Worm (Caenorhabditis elegans): ENCODE results near the gene pat-9.

DNA sequence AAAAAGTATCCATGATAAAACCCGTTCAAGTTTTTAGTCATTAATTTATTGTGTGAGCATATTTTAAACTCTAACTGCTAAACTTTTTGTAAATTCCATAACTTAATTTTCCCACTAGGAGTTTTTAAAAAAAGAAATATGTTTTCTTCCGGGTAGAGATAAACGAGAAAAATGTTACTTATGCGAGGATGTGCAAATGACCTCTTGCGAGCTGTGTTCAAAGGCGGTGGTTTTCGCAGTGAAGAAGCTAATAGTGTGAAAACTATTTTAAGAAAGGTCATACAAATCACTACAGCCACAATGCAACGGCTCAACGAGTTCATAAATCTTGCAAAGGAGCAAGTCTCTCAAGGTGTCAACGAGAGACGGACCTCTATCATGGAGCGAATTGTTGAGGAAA, 35.7 kb upstream of the pat-9 start, which contains the start of gene K05G3.1:
- no peak for TF ChIP-seq dao-5 (tag; optimal IDR thresholded peaks at IDR 0.05)
- TF ChIP-seq him-1 (tag; optimal IDR thresholded peaks at IDR 0.05) = no peak

Data from whole organism, L4/young adult.